Worm (Caenorhabditis elegans): Measurements from ENCODE around the gene K11H12.6.

ce11 chrIV:657932-658331 is 9.2 kb upstream of the K11H12.6 start:
- no peak for TF ChIP-seq skn-1 (tag; optimal IDR thresholded peaks at IDR 0.05)
- no peak for TF ChIP-seq nhr-6 (tag; optimal IDR thresholded peaks at IDR 0.05)
